Worm (Caenorhabditis elegans) whole organism, mixed stage, embryonic: ENCODE results near the gene nlp-43.

ENCODE experiments used
- M03D4.4 ChIP-seq: sonication (generic microtip); optimal IDR thresholded peaks from 2 replicates; lab custom pipeline; 2017; ENCODE audit warnings: mild to moderate bottlenecking, missing genetic modification characterization, missing compliant biosample characterization
- bed-3 ChIP-seq: fragments of 200-800 bp; sonication (Bioruptor generic); optimal IDR thresholded peaks from 3 replicates; lab custom pipeline; 2018; ENCODE audit warnings: mild to moderate bottlenecking, missing genetic modification characterization, moderate library complexity, missing compliant biosample characterization
- blmp-1 ChIP-seq: fragments of 150-350 bp; optimal IDR thresholded peaks from 2 replicates; lab custom pipeline; 2014; ENCODE audit warnings: missing biosample characterization, missing genetic modification characterization
- ceh-39 ChIP-seq: fragments of 150-350 bp; optimal IDR thresholded peaks from 2 replicates; lab custom pipeline; 2014; ENCODE audit warnings: missing biosample characterization, missing genetic modification characterization
- ceh-43 ChIP-seq: fragments of 200-800 bp; sonication (Bioruptor generic); optimal IDR thresholded peaks from 2 replicates; lab custom pipeline; 2018; ENCODE audit warnings: mild to moderate bottlenecking, missing genetic modification characterization, moderate library complexity, missing compliant biosample characterization
- ceh-83 ChIP-seq: fragments of 200-800 bp; sonication (Bioruptor generic); optimal IDR thresholded peaks from 2 replicates; lab custom pipeline; 2018; ENCODE audit warnings: mild to moderate bottlenecking, missing genetic modification characterization, missing compliant biosample characterization
- ces-1 ChIP-seq: fragments of 150-350 bp; optimal IDR thresholded peaks from 2 replicates; lab custom pipeline; 2014; ENCODE audit warnings: missing biosample characterization, missing genetic modification reagents, missing genetic modification characterization
- cnd-1 ChIP-seq: fragments of 200-800 bp; sonication (Bioruptor generic); optimal IDR thresholded peaks from 2 replicates; lab custom pipeline; 2018; ENCODE audit warnings: mild to moderate bottlenecking, missing genetic modification characterization, missing compliant biosample characterization
- drap-1 ChIP-seq: fragments of 200-800 bp; sonication (Bioruptor generic); optimal IDR thresholded peaks from 3 replicates; lab custom pipeline; 2018; ENCODE audit warnings: mild to moderate bottlenecking, missing genetic modification characterization, missing compliant biosample characterization
- elt-1 ChIP-seq: sonication (generic microtip); optimal IDR thresholded peaks from 2 replicates; lab custom pipeline; 2017; ENCODE audit warnings: missing genetic modification characterization, mild to moderate bottlenecking, missing compliant biosample characterization, antibody characterized with exemption, moderate library complexity, borderline replicate concordance; ENCODE audit not compliant: insufficient read depth
- elt-3 ChIP-seq: fragments of 150-350 bp; optimal IDR thresholded peaks from 2 replicates; lab custom pipeline; 2014; ENCODE audit warnings: missing biosample characterization, missing genetic modification characterization
- flh-1 ChIP-seq: fragments of 200-800 bp; sonication (Bioruptor generic); optimal IDR thresholded peaks from 2 replicates; lab custom pipeline; 2018; ENCODE audit warnings: mild to moderate bottlenecking, missing genetic modification characterization, moderate library complexity, missing compliant biosample characterization
- ham-2 ChIP-seq: fragments of 200-800 bp; sonication (Bioruptor generic); optimal IDR thresholded peaks from 2 replicates; lab custom pipeline; 2018; ENCODE audit warnings: mild to moderate bottlenecking, missing genetic modification characterization, missing compliant biosample characterization
- hlh-1 ChIP-seq: fragments of 150-350 bp; optimal IDR thresholded peaks from 2 replicates; lab custom pipeline; 2014; ENCODE audit warnings: missing biosample characterization, missing genetic modification reagents, missing genetic modification characterization
- lin-13 ChIP-seq: fragments of 150-350 bp; optimal IDR thresholded peaks from 2 replicates; lab custom pipeline; 2014; ENCODE audit warnings: missing biosample characterization, missing genetic modification characterization
- lin-32 ChIP-seq: fragments of 200-800 bp; sonication (Bioruptor generic); optimal IDR thresholded peaks from 2 replicates; lab custom pipeline; 2018; ENCODE audit warnings: mild to moderate bottlenecking, missing genetic modification characterization, missing compliant biosample characterization
- lsy-2 ChIP-seq: fragments of 150-350 bp; optimal IDR thresholded peaks from 2 replicates; lab custom pipeline; 2014; ENCODE audit warnings: missing biosample characterization, missing genetic modification characterization
- mab-5 ChIP-seq: fragments of 150-350 bp; optimal IDR thresholded peaks from 2 replicates; lab custom pipeline; 2014; ENCODE audit warnings: missing biosample characterization, missing genetic modification characterization
- mep-1 ChIP-seq: fragments of 150-350 bp; optimal IDR thresholded peaks from 2 replicates; lab custom pipeline; 2017; ENCODE audit warnings: missing biosample characterization, missing genetic modification reagents, missing genetic modification characterization, inconsistent platforms
- mls-2 ChIP-seq: sonication (generic microtip); optimal IDR thresholded peaks from 2 replicates; lab custom pipeline; 2016; ENCODE audit warnings: mild to moderate bottlenecking, missing genetic modification characterization, moderate library complexity, missing compliant biosample characterization
- nhr-12 ChIP-seq: fragments of 150-350 bp; optimal IDR thresholded peaks from 2 replicates; lab custom pipeline; 2014; ENCODE audit warnings: missing biosample characterization, missing genetic modification characterization
- nhr-2 ChIP-seq: fragments of 150-350 bp; optimal IDR thresholded peaks from 2 replicates; lab custom pipeline; 2014; ENCODE audit warnings: missing biosample characterization, missing genetic modification characterization
- nhr-237 ChIP-seq: fragments of 150-350 bp; optimal IDR thresholded peaks from 2 replicates; lab custom pipeline; 2014; ENCODE audit warnings: missing biosample characterization, missing genetic modification characterization
- nhr-28 ChIP-seq: fragments of 150-350 bp; optimal IDR thresholded peaks from 2 replicates; lab custom pipeline; 2014; ENCODE audit warnings: missing biosample characterization, missing genetic modification characterization
- nhr-76 ChIP-seq: sonication (generic microtip); optimal IDR thresholded peaks from 2 replicates; lab custom pipeline; 2017; ENCODE audit warnings: missing biosample characterization, missing genetic modification characterization
- pha-4 ChIP-seq: fragments of 150-350 bp; optimal IDR thresholded peaks from 2 replicates; lab custom pipeline; 2018; ENCODE audit warnings: missing biosample characterization, missing genetic modification reagents, missing genetic modification characterization
- sem-2 ChIP-seq: fragments of 200-800 bp; sonication (Bioruptor generic); optimal IDR thresholded peaks from 2 replicates; lab custom pipeline; 2018; ENCODE audit warnings: mild to moderate bottlenecking, missing genetic modification characterization, missing compliant biosample characterization
- snpc-4 ChIP-seq: fragments of 150-350 bp; optimal IDR thresholded peaks from 2 replicates; lab custom pipeline; 2014; ENCODE audit warnings: missing biosample characterization, missing genetic modification characterization
- sptf-1 ChIP-seq: sonication (generic microtip); optimal IDR thresholded peaks from 2 replicates; lab custom pipeline; 2017; ENCODE audit warnings: mild to moderate bottlenecking, missing genetic modification characterization, moderate library complexity, missing compliant biosample characterization
- tbx-8 ChIP-seq: fragments of 200-800 bp; sonication (Bioruptor generic); optimal IDR thresholded peaks from 2 replicates; lab custom pipeline; 2018; ENCODE audit warnings: mild to moderate bottlenecking, missing genetic modification characterization, moderate library complexity, missing compliant biosample characterization
- unc-120 ChIP-seq: sonication (generic microtip); optimal IDR thresholded peaks from 2 replicates; lab custom pipeline; 2017; ENCODE audit warnings: missing genetic modification characterization, missing compliant biosample characterization; ENCODE audit not compliant: poor library complexity, severe bottlenecking
- unc-39 ChIP-seq: fragments of 150-350 bp; optimal IDR thresholded peaks from 2 replicates; lab custom pipeline; 2014; ENCODE audit warnings: missing biosample characterization, missing genetic modification characterization
- unc-62 ChIP-seq: fragments of 150-350 bp; optimal IDR thresholded peaks from 2 replicates; lab custom pipeline; 2014; ENCODE audit warnings: missing biosample characterization, missing genetic modification reagents, missing genetic modification characterization
- zip-8 ChIP-seq: fragments of 150-350 bp; optimal IDR thresholded peaks from 2 replicates; lab custom pipeline; 2014; ENCODE audit warnings: missing biosample characterization, missing genetic modification characterization
- ztf-11 ChIP-seq: fragments of 150-350 bp; optimal IDR thresholded peaks from 2 replicates; lab custom pipeline; 2014; ENCODE audit warnings: missing biosample characterization, missing genetic modification characterization

The nlp-43 gene

DNA sequence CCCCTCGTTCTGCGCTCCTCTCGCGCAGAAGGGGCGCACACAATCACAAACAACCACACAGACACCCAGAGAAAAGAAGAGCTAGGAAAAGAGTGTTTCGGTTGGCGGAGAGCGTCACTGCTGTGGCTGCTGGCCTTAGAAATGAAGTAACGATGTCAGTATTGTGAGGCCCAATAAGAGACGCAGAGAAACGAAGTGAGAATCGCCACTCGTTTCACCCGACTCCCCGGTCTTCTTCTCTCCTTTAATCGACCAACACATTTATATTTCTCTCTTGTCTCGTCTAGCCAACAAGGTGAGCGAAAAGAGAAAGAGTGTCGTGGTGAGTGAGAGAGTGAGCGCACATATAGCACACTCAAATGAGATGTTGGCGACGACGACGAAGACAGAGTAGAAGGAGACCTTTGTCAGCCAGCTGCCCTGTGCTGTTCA, 28.3 kb upstream of the nlp-43 start (continued):
- TF ChIP-seq zip-8 (tag; lab: Kevin White, UChicago) (peak; percentile 2), elt-3 (tag; lab: Kevin White, UChicago) (no peak), lin-13 (tag; lab: Kevin White, UChicago) (peak; percentile 16), cnd-1 (tag; lab: Kevin White, UChicago) (peak; percentile 68), nhr-12 (tag; lab: Kevin White, UChicago) (no peak), M03D4.4 (peak; percentile 67)

DNA sequence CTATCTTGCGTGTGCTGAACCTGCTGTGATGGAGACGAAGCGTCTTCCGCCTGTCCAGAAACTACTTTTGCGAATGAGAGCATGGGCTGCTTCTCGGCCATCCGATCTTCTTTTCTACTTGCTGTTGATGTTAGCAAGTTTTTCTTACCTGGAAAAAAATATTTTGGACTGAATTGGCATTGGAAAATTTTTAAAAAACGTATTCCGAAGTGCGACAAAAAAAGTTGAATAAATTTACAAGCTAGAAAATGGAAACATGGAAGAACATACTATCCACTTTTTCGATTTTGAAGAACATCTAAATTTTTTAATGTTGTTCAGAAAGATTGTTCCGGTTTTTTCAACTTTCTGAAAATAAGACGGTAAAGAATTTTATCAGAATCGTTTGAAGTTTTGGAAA, 24.7 kb upstream of the nlp-43 start, which contains the start of gene larp-1:
larp-1 (minus strand) TSS at position 101 of the 400 bp plus-strand sequence.
- TF ChIP-seq bed-3 (GFP tag; lab: Kevin White, UChicago) (no peak), tbx-8 (GFP tag; lab: Kevin White, UChicago) (no peak), snpc-4 (no peak), hlh-1 (tag; lab: Kevin White, UChicago) (no peak), nhr-76 (no peak), ceh-83 (GFP tag; lab: Kevin White, UChicago) (no peak), unc-39 (tag; lab: Kevin White, UChicago) (no peak), ceh-39 (no peak), flh-1 (GFP tag; lab: Kevin White, UChicago) (no peak), cnd-1 (tag; lab: Kevin White, UChicago) (no peak)

DNA sequence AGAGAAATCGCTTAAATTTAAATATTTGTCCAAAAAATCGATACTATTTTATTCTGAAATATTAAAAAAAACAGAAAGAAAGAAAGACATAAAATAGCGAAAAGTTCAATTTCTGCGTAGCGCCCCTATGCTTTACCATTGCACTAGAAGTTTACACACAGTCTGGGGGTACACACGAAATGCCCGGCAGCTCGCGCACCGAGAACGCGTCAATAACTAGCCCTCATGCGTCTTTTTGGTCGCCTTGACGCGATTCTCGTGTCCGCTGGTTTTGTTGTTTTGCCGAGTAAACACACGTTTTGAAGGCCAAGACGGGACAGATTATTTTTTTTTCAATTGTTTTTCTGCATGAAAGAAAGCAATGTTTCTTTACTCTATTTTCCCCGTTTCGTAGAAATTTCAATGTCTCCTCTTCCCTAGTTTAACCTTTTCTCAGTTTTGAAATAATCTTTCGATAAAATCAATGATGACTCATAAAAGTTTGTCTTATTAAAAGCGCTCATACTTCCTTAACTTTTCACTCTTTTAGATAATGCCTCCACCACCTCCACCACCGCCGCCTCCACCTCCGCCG, 24.0 kb upstream of the nlp-43 start, which contains the start of gene wip-1:
wip-1 (plus strand) TSS at position 524 of the 574 bp plus-strand sequence.
- peak; percentile 75 for TF ChIP-seq unc-120 (tag; lab: Kevin White, UChicago)
- peak; percentile 38 for TF ChIP-seq mab-5
- TF ChIP-seq snpc-4, result no peak
- peak; percentile 8 for TF ChIP-seq sem-2
- TF ChIP-seq cnd-1 (tag; lab: Kevin White, UChicago), result peak; percentile 77
- TF ChIP-seq M03D4.4, result peak; percentile 84
- peak; percentile 54 for TF ChIP-seq hlh-1 (tag; lab: Kevin White, UChicago)
- TF ChIP-seq sptf-1 (tag; lab: Kevin White, UChicago), result peak; percentile 93
- peak; percentile 87 for TF ChIP-seq mls-2
- TF ChIP-seq zip-8 (tag; lab: Kevin White, UChicago), result no peak
- TF ChIP-seq nhr-12 (tag; lab: Kevin White, UChicago), result peak; percentile 67
- TF ChIP-seq elt-3 (tag; lab: Kevin White, UChicago), result peak; percentile 32
- TF ChIP-seq unc-39 (tag; lab: Kevin White, UChicago), result peak; percentile 61
- TF ChIP-seq nhr-76, result peak; percentile 17
- TF ChIP-seq lin-13 (tag; lab: Kevin White, UChicago), result peak; percentile 99
- TF ChIP-seq unc-62 (GFP tag; lab: Kevin White, UChicago), result peak; percentile 47
- TF ChIP-seq elt-1 (tag; lab: Kevin White, UChicago), result peak; percentile 63
- TF ChIP-seq lsy-2 (tag; lab: Kevin White, UChicago), result peak; percentile 90
- peak; percentile 98 for TF ChIP-seq mep-1 (tag; lab: Kevin White, UChicago)
- TF ChIP-seq nhr-2, result no peak
- peak; percentile 95 for TF ChIP-seq nhr-237 (tag; lab: Kevin White, UChicago)
- TF ChIP-seq nhr-28 (tag; lab: Kevin White, UChicago), result peak; percentile 49
- peak; percentile 88 for TF ChIP-seq ztf-11
- TF ChIP-seq lin-32 (GFP tag; lab: Kevin White, UChicago), result peak; percentile 32
- peak; percentile 51 for TF ChIP-seq ces-1
- TF ChIP-seq pha-4 (tag; lab: Kevin White, UChicago), result peak; percentile 98
- no peak for TF ChIP-seq bed-3 (GFP tag; lab: Kevin White, UChicago)
- peak; percentile 25 for TF ChIP-seq blmp-1
- TF ChIP-seq tbx-8 (GFP tag; lab: Kevin White, UChicago), result peak; percentile 4
- TF ChIP-seq ceh-43 (GFP tag; lab: Kevin White, UChicago), result peak; percentile 61
- TF ChIP-seq flh-1 (GFP tag; lab: Kevin White, UChicago), result no peak
- TF ChIP-seq ceh-39, result peak; percentile 64
- TF ChIP-seq ham-2 (GFP tag; lab: Kevin White, UChicago), result peak; percentile 93
- peak; percentile 88 for TF ChIP-seq drap-1 (GFP tag; lab: Kevin White, UChicago)
- TF ChIP-seq ceh-83 (GFP tag; lab: Kevin White, UChicago), result peak; percentile 69
